Worm (Caenorhabditis elegans): ENCODE data around the gene vps-22.
A peak's percentile ranks its signal among the peaks of the same experiment; 100 is the strongest.
"Not testable (repeated sequence)": the region's sequence is repeated elsewhere in the genome, so short reads cannot be mapped to it uniquely, and the experiment has no call there.

vps-22 gene

DNA sequence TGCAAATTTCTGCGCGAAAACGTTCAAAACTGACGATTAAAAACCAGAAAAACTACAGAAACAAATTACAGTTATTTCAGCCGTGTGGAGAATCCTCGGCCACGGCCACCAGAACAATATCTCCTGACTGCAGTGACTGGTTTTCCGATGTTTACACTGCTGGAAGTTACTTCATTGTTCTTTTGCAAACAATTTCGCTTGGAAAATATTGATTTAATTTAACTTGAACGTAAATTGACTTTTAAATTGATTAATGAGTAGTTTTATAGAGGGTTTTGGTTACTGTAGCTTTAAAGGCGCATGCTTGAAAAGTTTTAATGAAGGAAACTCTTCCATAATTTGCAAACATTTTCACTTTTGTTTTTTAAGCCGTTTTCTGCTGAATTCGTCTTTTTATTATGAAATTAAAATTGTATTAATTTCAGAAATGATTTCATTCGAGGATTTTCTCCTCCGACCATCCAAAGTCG is 36.7 kb upstream of the vps-22 start, which contains the start of gene smcr-8:
Gene smcr-8 (plus strand): TSS at position 420 of the 470 bp plus-strand sequence.
- TF ChIP-seq hmbx-1 (tag; optimal IDR thresholded peaks at IDR 0.05) (no peak), ets-7 (tag; optimal IDR thresholded peaks at IDR 0.05) (no peak), tbx-11 (GFP tag; IDR thresholded peaks at IDR 0.05) (no peak), hmg-4 (GFP tag; optimal IDR thresholded peaks at IDR 0.05) (no peak), pes-1 (GFP tag; IDR thresholded peaks at IDR 0.05) (no peak), B0310.2 (tag; optimal IDR thresholded peaks at IDR 0.05) (no peak), tbx-37 (GFP tag; conservative IDR thresholded peaks at IDR 0.05) (no peak), hnd-1 (tag; optimal IDR thresholded peaks at IDR 0.05) (no peak), tra-4 (tag; optimal IDR thresholded peaks at IDR 0.05) (no peak), ceh-13 (GFP tag; optimal IDR thresholded peaks at IDR 0.05) (no peak), sea-1 (GFP tag; conservative IDR thresholded peaks at IDR 0.05) (no peak), F13C5.2 (tag; optimal IDR thresholded peaks at IDR 0.05) (no peak), ceh-36 (tag; optimal IDR thresholded peaks at IDR 0.05) (no peak), aly-1 (tag; optimal IDR thresholded peaks at IDR 0.05) (no peak)

- TF ChIP-seq flt-1 (GFP tag; IDR thresholded peaks at IDR 0.05) (no peak), tra-4 (tag; optimal IDR thresholded peaks at IDR 0.05) (no peak), tbx-11 (GFP tag; IDR thresholded peaks at IDR 0.05) (no peak), hmbx-1 (tag; optimal IDR thresholded peaks at IDR 0.05) (no peak), scrt-1 (GFP tag; IDR thresholded peaks at IDR 0.05) (no peak), ceh-13 (GFP tag; optimal IDR thresholded peaks at IDR 0.05) (no peak), ceh-36 (tag; optimal IDR thresholded peaks at IDR 0.05) (no peak), ama-1 (optimal IDR thresholded peaks at IDR 0.05) (no peak), hnd-1 (tag; optimal IDR thresholded peaks at IDR 0.05) (no peak), tbx-37 (GFP tag; conservative IDR thresholded peaks at IDR 0.05) (no peak)
These were observed 36.0 kb upstream of the vps-22 start, which contains the start of gene tmem-131 for ce11 chrIII:4998111-4998859. tmem-131 (minus strand) TSS chrIII:4998161.

ce11 chrIII:4987666-4988065 is 25.4 kb upstream of the vps-22 start:
- TF ChIP-seq F13C5.2 (tag; optimal IDR thresholded peaks at IDR 0.05): no peak
- no peak for TF ChIP-seq ceh-13 (GFP tag; optimal IDR thresholded peaks at IDR 0.05)
- TF ChIP-seq aly-1 (tag; optimal IDR thresholded peaks at IDR 0.05): no peak
- no peak for TF ChIP-seq tra-4 (tag; optimal IDR thresholded peaks at IDR 0.05)
- TF ChIP-seq pes-1 (GFP tag; IDR thresholded peaks at IDR 0.05): no peak
- TF ChIP-seq scrt-1 (GFP tag; IDR thresholded peaks at IDR 0.05): no peak
- no peak for TF ChIP-seq B0310.2 (tag; optimal IDR thresholded peaks at IDR 0.05)
- no peak for TF ChIP-seq flt-1 (GFP tag; IDR thresholded peaks at IDR 0.05)
- no peak for TF ChIP-seq ama-1 (optimal IDR thresholded peaks at IDR 0.05)
- TF ChIP-seq hnd-1 (tag; optimal IDR thresholded peaks at IDR 0.05): no peak
- TF ChIP-seq tbx-37 (GFP tag; conservative IDR thresholded peaks at IDR 0.05): no peak
- TF ChIP-seq ceh-36 (tag; optimal IDR thresholded peaks at IDR 0.05): no peak
- no peak for TF ChIP-seq hmbx-1 (tag; optimal IDR thresholded peaks at IDR 0.05)
- TF ChIP-seq tbx-11 (GFP tag; IDR thresholded peaks at IDR 0.05): no peak
- TF ChIP-seq ets-7 (tag; optimal IDR thresholded peaks at IDR 0.05): no peak
- TF ChIP-seq sea-1 (GFP tag; conservative IDR thresholded peaks at IDR 0.05): no peak
- no peak for TF ChIP-seq hmg-4 (GFP tag; optimal IDR thresholded peaks at IDR 0.05)

DNA sequence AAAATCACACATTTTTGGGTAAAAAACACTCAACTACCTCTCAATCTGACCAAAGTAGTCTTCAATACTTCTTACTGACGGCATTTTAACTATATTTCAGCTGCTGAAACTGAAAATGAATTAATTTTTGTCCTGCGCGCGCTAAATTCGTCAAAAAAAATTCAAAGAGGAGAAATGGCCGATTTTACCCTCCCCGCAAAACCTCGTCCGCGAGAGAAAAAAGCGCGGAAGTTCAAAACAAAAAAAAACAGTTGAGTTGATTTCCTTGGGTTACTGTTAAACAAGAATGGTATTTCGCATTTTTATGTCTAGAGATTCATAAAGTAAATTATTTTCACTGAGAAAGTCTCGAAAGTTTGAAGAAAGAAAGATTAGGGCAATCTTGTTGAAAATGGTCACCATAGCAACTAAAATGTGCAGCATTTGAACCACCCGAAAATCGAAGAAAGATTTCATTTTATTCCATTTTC is 24.5 kb upstream of the vps-22 start, which contains the start of the genes C27F2.10 and wdr-60:
Gene C27F2.10 (minus strand): TSS at position 109 of the 470 bp plus-strand sequence.
Gene wdr-60 (plus strand): TSS at position 420 of the 470 bp plus-strand sequence.
- TF ChIP-seq tbx-37 (GFP tag; conservative IDR thresholded peaks at IDR 0.05) (peak; percentile 58), hmg-4 (GFP tag; optimal IDR thresholded peaks at IDR 0.05) (no peak), hnd-1 (tag; optimal IDR thresholded peaks at IDR 0.05) (no peak), F13C5.2 (tag; optimal IDR thresholded peaks at IDR 0.05) (no peak)

DNA sequence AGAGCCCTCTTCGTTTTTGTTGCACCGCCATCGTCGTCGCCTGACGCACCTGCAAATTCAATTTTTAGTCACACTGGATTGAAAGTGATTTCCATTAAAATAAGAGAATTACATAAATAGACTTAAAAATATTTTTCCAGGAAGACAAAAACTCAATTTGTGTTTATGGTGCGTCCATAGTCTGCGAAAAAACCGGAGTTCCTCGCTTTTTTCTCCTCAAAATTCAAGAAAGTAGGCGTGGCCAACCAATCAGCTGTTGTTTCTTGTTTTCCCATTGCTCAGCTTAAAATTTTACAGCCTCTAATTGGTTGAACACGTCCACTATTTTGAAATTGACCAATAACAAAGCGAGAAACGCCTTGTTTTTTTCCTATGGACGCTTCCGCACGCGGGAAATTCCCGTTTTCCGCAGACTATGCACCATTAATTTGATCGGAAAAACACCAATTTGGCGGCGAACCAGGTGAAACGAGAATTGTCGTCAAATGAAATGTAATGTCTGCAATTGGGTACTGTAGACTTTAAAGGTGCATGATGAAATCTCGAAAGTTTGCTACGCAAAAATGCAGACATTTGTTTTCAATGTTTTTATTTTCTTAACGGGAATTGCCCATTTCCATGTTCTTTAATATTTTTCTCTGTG is 22.3 kb upstream of the vps-22 start, which contains the start of gene C27F2.7:
Gene C27F2.7 (minus strand): TSS at position 51 of the 643 bp plus-strand sequence.
- no peak for TF ChIP-seq sea-1 (GFP tag; conservative IDR thresholded peaks at IDR 0.05)
- TF ChIP-seq ceh-36 (tag; optimal IDR thresholded peaks at IDR 0.05): no peak
- no peak for TF ChIP-seq scrt-1 (GFP tag; IDR thresholded peaks at IDR 0.05)
- TF ChIP-seq F13C5.2 (tag; optimal IDR thresholded peaks at IDR 0.05): no peak
- TF ChIP-seq flt-1 (GFP tag; IDR thresholded peaks at IDR 0.05): no peak
- no peak for TF ChIP-seq hmg-4 (GFP tag; optimal IDR thresholded peaks at IDR 0.05)
- TF ChIP-seq ceh-13 (GFP tag; optimal IDR thresholded peaks at IDR 0.05): no peak
- no peak for TF ChIP-seq tbx-37 (GFP tag; conservative IDR thresholded peaks at IDR 0.05)
- no peak for TF ChIP-seq pes-1 (GFP tag; IDR thresholded peaks at IDR 0.05)
- no peak for TF ChIP-seq hmbx-1 (tag; optimal IDR thresholded peaks at IDR 0.05)
- no peak for TF ChIP-seq tbx-11 (GFP tag; IDR thresholded peaks at IDR 0.05)
- no peak for TF ChIP-seq ama-1 (optimal IDR thresholded peaks at IDR 0.05)
- TF ChIP-seq tra-4 (tag; optimal IDR thresholded peaks at IDR 0.05): no peak
- TF ChIP-seq hnd-1 (tag; optimal IDR thresholded peaks at IDR 0.05): no peak

DNA sequence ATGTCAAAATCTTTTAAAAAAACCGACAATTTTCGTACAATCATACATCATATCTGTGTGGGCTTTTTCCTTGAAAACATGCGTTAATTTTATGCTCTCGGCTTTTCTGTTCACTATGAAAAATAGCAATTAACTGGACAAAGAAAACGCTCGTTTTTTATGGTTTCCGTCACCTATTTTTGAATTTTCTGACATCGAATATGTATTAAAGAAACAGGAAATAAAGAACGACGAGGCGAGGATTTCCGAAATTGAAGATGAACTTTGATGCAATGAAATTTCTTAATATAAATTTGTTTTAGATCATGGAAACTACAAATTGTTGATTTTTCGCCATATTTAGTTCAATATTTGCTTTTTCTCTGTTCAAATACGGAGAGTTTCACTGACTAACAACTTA is 21.7 kb upstream of the vps-22 start:
- no peak for TF ChIP-seq hnd-1 (tag; optimal IDR thresholded peaks at IDR 0.05)

ce11 chrIII:4980367-4980766 is 18.1 kb upstream of the vps-22 start, which contains the start of gene C27F2.6:
C27F2.6 (minus strand) TSS chrIII:4980467.
- TF ChIP-seq sea-1 (GFP tag; conservative IDR thresholded peaks at IDR 0.05); ama-1 (optimal IDR thresholded peaks at IDR 0.05); ets-7 (tag; optimal IDR thresholded peaks at IDR 0.05): not testable (repeated sequence)
